Fruit fly (Drosophila melanogaster) whole organism, embryonic: ENCODE measurements around the gene Acp63F.
A peak's percentile ranks its signal among the peaks of the same experiment; 100 is the strongest.

Experiments
- Atf-2 ChIP-seq: fragments of 200-800 bp; sonication (Bioruptor generic); optimal IDR thresholded peaks from 2 replicates; lab custom pipeline; 2016; ENCODE audit warnings: missing biosample characterization, missing genetic modification characterization
- B-H2 ChIP-seq: fragments of 200-800 bp; sonication (Bioruptor generic); optimal IDR thresholded peaks from 2 replicates; lab custom pipeline; 2018; ENCODE audit warnings: missing biosample characterization, mild to moderate bottlenecking, missing genetic modification characterization
- CG11093 ChIP-seq: fragments of 200-800 bp; sonication (Bioruptor generic); IDR thresholded peaks from 3 replicates; pipeline ENCODE4 v1.3.6; 2022; ENCODE audit warnings: missing biosample characterization, missing genetic modification characterization
- CG11247 ChIP-seq: fragments of 200-800 bp; sonication (Bioruptor generic); IDR thresholded peaks from 2 replicates; pipeline ENCODE4 v1.3.6; 2022; ENCODE audit warnings: missing biosample characterization, missing genetic modification characterization
- CG11560 ChIP-seq: fragments of 200-800 bp; sonication (Bioruptor generic); IDR thresholded peaks from 3 replicates; pipeline ENCODE4 v1.3.6; 2022; ENCODE audit warnings: missing biosample characterization, missing genetic modification characterization
- CG11696 ChIP-seq: fragments of 200-800 bp; sonication (Bioruptor generic); IDR thresholded peaks from 2 replicates; pipeline ENCODE4 v1.3.6; 2022; ENCODE audit warnings: missing biosample characterization, missing genetic modification characterization
- CG12391 ChIP-seq: fragments of 200-800 bp; sonication (Bioruptor generic); optimal IDR thresholded peaks from 3 replicates; lab custom pipeline; 2018; ENCODE audit warnings: missing biosample characterization, mild to moderate bottlenecking, missing genetic modification characterization, moderate library complexity
- CG13123 ChIP-seq: fragments of 200-800 bp; sonication (Bioruptor generic); optimal IDR thresholded peaks from 2 replicates; lab custom pipeline; 2016; ENCODE audit warnings: missing biosample characterization, missing genetic modification characterization
- CG13287 ChIP-seq: fragments of 200-800 bp; sonication (Bioruptor generic); IDR thresholded peaks from 2 replicates; pipeline ENCODE4 v1.3.6; 2022; ENCODE audit warnings: missing biosample characterization, missing genetic modification characterization; ENCODE audit not compliant: partially characterized antibody
- CG16813 ChIP-seq: fragments of 200-800 bp; sonication (Bioruptor generic); IDR thresholded peaks from 3 replicates; pipeline ENCODE4 v1.3.6; 2022; ENCODE audit warnings: missing biosample characterization, missing genetic modification characterization; ENCODE audit not compliant: partially characterized antibody
- CG18476 ChIP-seq: fragments of 200-800 bp; sonication (Bioruptor generic); optimal IDR thresholded peaks from 2 replicates; lab custom pipeline; 2016; ENCODE audit warnings: missing biosample characterization, mild to moderate bottlenecking, missing genetic modification characterization
- CG18764 ChIP-seq: fragments of 200-800 bp; sonication (Bioruptor generic); optimal IDR thresholded peaks from 3 replicates; lab custom pipeline; 2016; ENCODE audit warnings: missing biosample characterization, missing genetic modification characterization
- CG2678 ChIP-seq: fragments of 200-800 bp; sonication (Bioruptor generic); optimal IDR thresholded peaks from 3 replicates; lab custom pipeline; 2019; ENCODE audit warnings: missing biosample characterization, mild to moderate bottlenecking, missing genetic modification characterization, moderate library complexity
- CG30431 ChIP-seq: fragments of 200-800 bp; sonication (Bioruptor generic); optimal IDR thresholded peaks from 2 replicates; lab custom pipeline; 2017; ENCODE audit warnings: missing biosample characterization, missing genetic modification characterization
- CG31365 ChIP-seq: fragments of 200-800 bp; sonication (Bioruptor generic); optimal IDR thresholded peaks from 2 replicates; lab custom pipeline; 2018; ENCODE audit warnings: missing biosample characterization, mild to moderate bottlenecking, missing genetic modification characterization
- CG4424 ChIP-seq: fragments of 200-800 bp; sonication (Bioruptor generic); optimal IDR thresholded peaks from 3 replicates; lab custom pipeline; 2016; ENCODE audit warnings: missing biosample characterization, missing genetic modification characterization
- CG4707 ChIP-seq: fragments of 200-800 bp; sonication (Bioruptor generic); optimal IDR thresholded peaks from 2 replicates; lab custom pipeline; 2018; ENCODE audit warnings: missing biosample characterization, mild to moderate bottlenecking, missing genetic modification characterization, moderate library complexity
- CG4730 ChIP-seq: fragments of 200-800 bp; sonication (Bioruptor generic); IDR thresholded peaks from 2 replicates; pipeline ENCODE4 v1.3.6; 2022; ENCODE audit warnings: missing biosample characterization, missing genetic modification characterization
- CG4854 ChIP-seq: fragments of 200-800 bp; sonication (Bioruptor generic); optimal IDR thresholded peaks from 2 replicates; lab custom pipeline; 2016; ENCODE audit warnings: missing biosample characterization, missing genetic modification characterization, inconsistent platforms
- CG6272 ChIP-seq: fragments of 200-800 bp; sonication (Bioruptor generic); IDR thresholded peaks from 2 replicates; pipeline ENCODE4 v1.3.6; 2022; ENCODE audit warnings: missing biosample characterization, missing genetic modification characterization
- CG7745 ChIP-seq: fragments of 200-800 bp; sonication (Bioruptor generic); optimal IDR thresholded peaks from 2 replicates; lab custom pipeline; 2018; ENCODE audit warnings: missing biosample characterization, mild to moderate bottlenecking, missing genetic modification characterization, moderate library complexity
- CG8478 ChIP-seq: fragments of >200 bp; optimal IDR thresholded peaks from 2 replicates; lab custom pipeline; 2018
- CG9609 ChIP-seq: fragments of 200-800 bp; sonication (Bioruptor generic); optimal IDR thresholded peaks from 3 replicates; lab custom pipeline; 2016; ENCODE audit warnings: missing biosample characterization, missing genetic modification characterization
- D19B ChIP-seq: fragments of 200-800 bp; sonication (Bioruptor generic); optimal IDR thresholded peaks from 2 replicates; lab custom pipeline; 2017; ENCODE audit warnings: missing biosample characterization, mild to moderate bottlenecking, missing genetic modification characterization
- Dbx ChIP-seq: fragments of 200-800 bp; sonication (Bioruptor generic); IDR thresholded peaks from 3 replicates; pipeline ENCODE4 v1.3.6; 2022; ENCODE audit warnings: missing biosample characterization, missing genetic modification characterization
- HLHmδ ChIP-seq: fragments of 200-800 bp; sonication (Bioruptor generic); optimal IDR thresholded peaks from 2 replicates; lab custom pipeline; 2018; ENCODE audit warnings: missing biosample characterization, mild to moderate bottlenecking, missing genetic modification characterization, moderate library complexity
- Pdp1 ChIP-seq, 2 experiments: fragments of 200-800 bp; sonication (Bioruptor generic); optimal IDR thresholded peaks; 3 replicates each; lab custom pipeline; 2016; ENCODE audit warnings: missing biosample characterization in 2 of 2, missing genetic modification characterization in 2 of 2, mild to moderate bottlenecking in 1 of 2, moderate library complexity in 1 of 2
- Sry-β ChIP-seq: fragments of 200-800 bp; sonication (Bioruptor generic); optimal IDR thresholded peaks from 2 replicates; lab custom pipeline; 2018; ENCODE audit warnings: missing biosample characterization, mild to moderate bottlenecking, missing genetic modification characterization, moderate library complexity
- Xbp1 ChIP-seq: fragments of 200-800 bp; sonication (Bioruptor generic); optimal IDR thresholded peaks from 3 replicates; lab custom pipeline; 2016; ENCODE audit warnings: missing biosample characterization, mild to moderate bottlenecking, missing genetic modification characterization
- YL-1 ChIP-seq: fragments of 200-800 bp; sonication (Bioruptor generic); optimal IDR thresholded peaks from 3 replicates; lab custom pipeline; 2017; ENCODE audit warnings: missing biosample characterization, mild to moderate bottlenecking, missing genetic modification characterization
- abd-A ChIP-seq: fragments of 200-800 bp; sonication (Bioruptor generic); optimal IDR thresholded peaks from 3 replicates; lab custom pipeline; 2019; ENCODE audit warnings: missing biosample characterization, mild to moderate bottlenecking, missing genetic modification characterization, moderate library complexity
- aop ChIP-seq: fragments of 200-800 bp; sonication (Bioruptor generic); IDR thresholded peaks from 2 replicates; pipeline ENCODE4 v1.3.6; 2022; ENCODE audit warnings: missing biosample characterization, missing genetic modification characterization
- ara ChIP-seq: fragments of 200-800 bp; sonication (Bioruptor generic); IDR thresholded peaks from 2 replicates; pipeline ENCODE4 v1.3.6; 2022; ENCODE audit warnings: missing biosample characterization, missing genetic modification characterization
- corto ChIP-seq: fragments of 200-800 bp; sonication (Bioruptor generic); optimal IDR thresholded peaks from 2 replicates; lab custom pipeline; 2016; ENCODE audit warnings: missing biosample characterization, mild to moderate bottlenecking, missing genetic modification characterization, moderate library complexity
- dimm ChIP-seq: fragments of 200-800 bp; sonication (Bioruptor generic); IDR thresholded peaks from 2 replicates; pipeline ENCODE4 v1.3.6; 2022; ENCODE audit warnings: missing biosample characterization, missing genetic modification characterization
- ewg ChIP-seq: fragments of 200-800 bp; sonication (Bioruptor generic); optimal IDR thresholded peaks from 3 replicates; lab custom pipeline; 2017; ENCODE audit warnings: mild to moderate bottlenecking, missing biosample characterization, missing genetic modification reagents, missing genetic modification characterization
- exex ChIP-seq: fragments of 200-800 bp; sonication (Bioruptor generic); optimal IDR thresholded peaks from 4 replicates; lab custom pipeline; 2018; ENCODE audit warnings: missing biosample characterization, mild to moderate bottlenecking, missing genetic modification characterization, moderate library complexity
- her ChIP-seq: fragments of 200-800 bp; sonication (Bioruptor generic); optimal IDR thresholded peaks from 2 replicates; lab custom pipeline; 2016; ENCODE audit warnings: missing biosample characterization, missing genetic modification characterization
- inv ChIP-seq: fragments of 200-800 bp; sonication (Bioruptor generic); IDR thresholded peaks from 2 replicates; pipeline ENCODE4 v1.3.6; 2022; ENCODE audit warnings: missing biosample characterization, missing genetic modification characterization; ENCODE audit not compliant: partially characterized antibody
- jing ChIP-seq: fragments of 200-800 bp; sonication (Bioruptor generic); optimal IDR thresholded peaks from 2 replicates; lab custom pipeline; 2018; ENCODE audit warnings: missing biosample characterization, mild to moderate bottlenecking, missing genetic modification characterization
- kni ChIP-seq: fragments of 200-800 bp; sonication (Bioruptor generic); optimal IDR thresholded peaks from 3 replicates; lab custom pipeline; 2017; ENCODE audit warnings: mild to moderate bottlenecking, missing biosample characterization, missing genetic modification reagents, missing genetic modification characterization
- lbe ChIP-seq: fragments of 200-800 bp; sonication (Bioruptor generic); optimal IDR thresholded peaks from 2 replicates; lab custom pipeline; 2016; ENCODE audit warnings: missing biosample characterization, mild to moderate bottlenecking, missing genetic modification characterization
- org-1 ChIP-seq: fragments of 200-800 bp; sonication (Bioruptor generic); optimal IDR thresholded peaks from 2 replicates; lab custom pipeline; 2017; ENCODE audit warnings: missing biosample characterization, missing genetic modification characterization
- p53 ChIP-seq: fragments of 200-800 bp; sonication (Bioruptor generic); optimal IDR thresholded peaks from 2 replicates; lab custom pipeline; 2016; ENCODE audit warnings: missing biosample characterization, missing genetic modification characterization
- pros ChIP-seq: fragments of 200-800 bp; sonication (Bioruptor generic); optimal IDR thresholded peaks from 3 replicates; lab custom pipeline; 2019; ENCODE audit warnings: missing biosample characterization, mild to moderate bottlenecking, missing genetic modification characterization, moderate library complexity
- schlank ChIP-seq: fragments of 200-800 bp; sonication (Bioruptor generic); optimal IDR thresholded peaks from 2 replicates; lab custom pipeline; 2018; ENCODE audit warnings: missing biosample characterization, mild to moderate bottlenecking, missing genetic modification characterization
- sens ChIP-seq: fragments of 200-800 bp; sonication (Bioruptor generic); peaks from one replicate; lab custom pipeline; 2016; ENCODE audit warnings: missing biosample characterization, missing genetic modification characterization
- sr ChIP-seq: fragments of 200-800 bp; sonication (Bioruptor generic); IDR thresholded peaks from 3 replicates; pipeline ENCODE4 v1.3.6; 2022; ENCODE audit warnings: missing biosample characterization, missing genetic modification characterization
- toy ChIP-seq: fragments of 200-800 bp; sonication (Bioruptor generic); IDR thresholded peaks from 2 replicates; pipeline ENCODE4 v1.3.6; 2022; ENCODE audit warnings: missing biosample characterization, missing genetic modification characterization
- ttk ChIP-seq: fragments of 200-800 bp; sonication (Bioruptor generic); IDR thresholded peaks from 2 replicates; pipeline ENCODE4 v2.1.2; 2022; ENCODE audit warnings: missing biosample characterization, missing genetic modification characterization

Acp63F gene

dm6 chr3L:3785002-3785661 lies 31.0 kb downstream of the Acp63F start (continued):
- peak; percentile 50 for TF ChIP-seq CG7745
- TF ChIP-seq CG4730 (GFP tag; lab: Robert Waterston, UW): peak; percentile 93
- TF ChIP-seq CG6272 (GFP tag; lab: Robert Waterston, UW): peak; percentile 95
- TF ChIP-seq ewg (GFP tag; lab: Kevin White, UChicago): peak; percentile 92
- TF ChIP-seq pros (GFP tag; lab: Kevin White, UChicago): no peak
- TF ChIP-seq jing (GFP tag; lab: Kevin White, UChicago): peak; percentile 97
- peak; percentile 25 for TF ChIP-seq abd-A (tag; lab: Kevin White, UChicago)
- peak; percentile 64; the same call in 1 of the 2 replicates for TF ChIP-seq toy
- peak; percentile 75 for TF ChIP-seq CG8478
- peak; percentile 95 for TF ChIP-seq lbe
- TF ChIP-seq CG18764 (GFP tag; lab: Kevin White, UChicago): peak; percentile 87
- peak; percentile 96 for TF ChIP-seq ttk
- peak; percentile 52 for TF ChIP-seq YL-1 (GFP tag; lab: Kevin White, UChicago)
- peak; percentile 59 for TF ChIP-seq D19B
- peak; percentile 43; the same call in 1 of the 2 replicates for TF ChIP-seq CG13287 (GFP tag; lab: Robert Waterston, UW)
- TF ChIP-seq CG4707: peak; percentile 99
- TF ChIP-seq CG11247 (GFP tag; lab: Robert Waterston, UW): peak; percentile 92
- no peak for TF ChIP-seq Sry-β
- peak; percentile 84 for TF ChIP-seq CG11696
- peak; percentile 76 for TF ChIP-seq schlank
- TF ChIP-seq ara (GFP tag; lab: Robert Waterston, UW): peak; percentile 96
- TF ChIP-seq CG9609 (GFP tag; lab: Kevin White, UChicago): peak; percentile 96
- peak; percentile 92 for TF ChIP-seq CG12391 (tag; lab: Kevin White, UChicago)
- TF ChIP-seq inv (GFP tag; lab: Robert Waterston, UW): no peak
- peak; percentile 78 for TF ChIP-seq CG18476 (GFP tag; lab: Kevin White, UChicago)
- TF ChIP-seq CG11093 (GFP tag; lab: Robert Waterston, UW): peak; percentile 95
- TF ChIP-seq dimm (GFP tag; lab: Robert Waterston, UW): peak; percentile 94
- TF ChIP-seq Xbp1 (GFP tag; lab: Kevin White, UChicago): peak; percentile 96
- peak; percentile 87 for TF ChIP-seq sr
- peak; percentile 85 for TF ChIP-seq CG2678
- TF ChIP-seq Pdp1 (GFP tag; optimal IDR thresholded peaks at IDR 0.05; lab: Kevin White, UChicago): peak; percentile 92 to 94
- peak; percentile 100 for TF ChIP-seq sens (GFP tag; lab: Kevin White, UChicago)
- TF ChIP-seq Atf-2 (GFP tag; lab: Kevin White, UChicago): peak; percentile 96
- TF ChIP-seq CG4854 (GFP tag; lab: Kevin White, UChicago): peak; percentile 55
- TF ChIP-seq HLHmδ: no peak
- TF ChIP-seq CG4424 (GFP tag; lab: Kevin White, UChicago): peak; percentile 92
- peak; percentile 19 for TF ChIP-seq exex (tag; lab: Kevin White, UChicago)
- peak; percentile 86 for TF ChIP-seq CG11560 (tag; lab: Robert Waterston, UW)
- TF ChIP-seq p53 (GFP tag; lab: Kevin White, UChicago): peak; percentile 86
- TF ChIP-seq her (GFP tag; lab: Kevin White, UChicago): peak; percentile 95
- peak; percentile 94 for TF ChIP-seq org-1 (GFP tag; lab: Kevin White, UChicago)
- TF ChIP-seq Dbx (GFP tag; lab: Robert Waterston, UW): peak; percentile 90
- TF ChIP-seq CG16813 (GFP tag; lab: Robert Waterston, UW): peak; percentile 38; the same call in 1 of the 3 replicates
- TF ChIP-seq CG31365 (tag; lab: Kevin White, UChicago): peak; percentile 73
- TF ChIP-seq aop (GFP tag; lab: Robert Waterston, UW): peak; percentile 88
- TF ChIP-seq corto: peak; percentile 97
- TF ChIP-seq CG13123: peak; percentile 90
- peak; percentile 15 for TF ChIP-seq kni (GFP tag; lab: Kevin White, UChicago)
- TF ChIP-seq CG30431 (GFP tag; lab: Kevin White, UChicago): peak; percentile 97
- TF ChIP-seq B-H2 (GFP tag; lab: Kevin White, UChicago): no peak
